Fruit fly (Drosophila melanogaster) whole organism, adult: ENCODE results near the gene CG2059.
A peak's percentile ranks its signal among the peaks of the same experiment; 100 is the strongest.

Source experiments
- CG11617 ChIP-seq: fragments of 200-800 bp; sonication (Bioruptor generic); optimal IDR thresholded peaks from 2 replicates; lab custom pipeline; 2017; ENCODE audit warnings: mild to moderate bottlenecking, missing biosample characterization, missing genetic modification reagents, missing genetic modification characterization
- CG12768 ChIP-seq: fragments of 200-800 bp; sonication (Bioruptor generic); optimal IDR thresholded peaks from 2 replicates; lab custom pipeline; 2017; ENCODE audit warnings: missing biosample characterization, missing genetic modification characterization, mild to moderate bottlenecking, moderate library complexity, missing genetic modification reagents
- CG33017 ChIP-seq: fragments of 200-800 bp; sonication (Bioruptor generic); optimal IDR thresholded peaks from 2 replicates; lab custom pipeline; 2018; ENCODE audit warnings: missing biosample characterization, mild to moderate bottlenecking, missing genetic modification characterization, moderate library complexity
- Crg-1 ChIP-seq: fragments of 200-800 bp; sonication (Bioruptor generic); optimal IDR thresholded peaks from 2 replicates; lab custom pipeline; 2016; ENCODE audit warnings: missing biosample characterization, missing genetic modification characterization
- Hr96 ChIP-seq: fragments of 200-800 bp; sonication (Bioruptor generic); optimal IDR thresholded peaks from 2 replicates; lab custom pipeline; 2016; ENCODE audit warnings: missing biosample characterization, missing genetic modification characterization
- cic ChIP-seq: fragments of 200-800 bp; sonication (Bioruptor generic); optimal IDR thresholded peaks from 2 replicates; lab custom pipeline; 2017; ENCODE audit warnings: missing biosample characterization, mild to moderate bottlenecking, missing genetic modification characterization, moderate library complexity
- kay ChIP-seq: fragments of 200-800 bp; sonication (Bioruptor generic); peaks from one replicate; lab custom pipeline; 2016; ENCODE audit warnings: missing biosample characterization, missing genetic modification characterization, borderline replicate concordance
- ovo ChIP-seq: fragments of 200-800 bp; sonication (Bioruptor generic); optimal IDR thresholded peaks from 2 replicates; lab custom pipeline; 2016; ENCODE audit warnings: missing biosample characterization, missing genetic modification characterization
- tj ChIP-seq: fragments of 200-800 bp; sonication (Bioruptor generic); optimal IDR thresholded peaks from 3 replicates; lab custom pipeline; 2017; ENCODE audit warnings: missing biosample characterization, mild to moderate bottlenecking, missing genetic modification characterization, moderate library complexity
- toe ChIP-seq: fragments of 200-800 bp; sonication (Bioruptor generic); optimal IDR thresholded peaks from 2 replicates; lab custom pipeline; 2016; ENCODE audit warnings: missing biosample characterization, missing genetic modification characterization

- no peak for TF ChIP-seq toe (GFP tag; lab: Kevin White, UChicago)
- TF ChIP-seq Hr96 (GFP tag; lab: Kevin White, UChicago) = no peak
- no peak for TF ChIP-seq CG11617 (GFP tag; lab: Kevin White, UChicago)
- no peak for TF ChIP-seq Crg-1 (GFP tag; lab: Kevin White, UChicago)
- peak; percentile 50 for TF ChIP-seq cic (GFP tag; lab: Kevin White, UChicago)
- TF ChIP-seq CG33017 (tag; lab: Kevin White, UChicago) = no peak
- TF ChIP-seq ovo (GFP tag; lab: Kevin White, UChicago) = no peak
- TF ChIP-seq tj = no peak
- TF ChIP-seq kay (GFP tag; lab: Kevin White, UChicago) = peak; percentile 84
- TF ChIP-seq CG12768 (GFP tag; lab: Kevin White, UChicago) = no peak
These were observed 17.8 kb downstream of the CG2059 start for dm6 chrX:7303848-7304427.
